Fruit fly (Drosophila melanogaster): ENCODE measurements around the gene Lgr4.

The Lgr4 gene

dm6 chrX:13159481-13159880, 29.5 kb downstream of the Lgr4 start, which contains the start of the genes Bap60 and CG12096 (continued):
- TF ChIP-seq yki (optimal IDR thresholded peaks at IDR 0.05) = no peak
- TF ChIP-seq Hsf (GFP tag; optimal IDR thresholded peaks at IDR 0.05) = peak; percentile 78
- peak; percentile 61 for TF ChIP-seq az2 (GFP tag; optimal IDR thresholded peaks at IDR 0.05)
- TF ChIP-seq CG8924 (tag; optimal IDR thresholded peaks at IDR 0.05) = peak; percentile 80
- TF ChIP-seq CG17328 (GFP tag; IDR thresholded peaks at IDR 0.05) = peak; percentile 35; the same call in 1 of the 2 replicates
- TF ChIP-seq Taf1 (GFP tag; IDR thresholded peaks at IDR 0.05) = no peak
- TF ChIP-seq Ravus (GFP tag; IDR thresholded peaks at IDR 0.05) = no peak
- TF ChIP-seq CG7987 (GFP tag; optimal IDR thresholded peaks at IDR 0.05) = peak; percentile 28
- TF ChIP-seq CG1647 (GFP tag; optimal IDR thresholded peaks at IDR 0.05) = peak; percentile 67
- no peak for TF ChIP-seq zf30C (GFP tag; optimal IDR thresholded peaks at IDR 0.05)
- peak; percentile 86 for TF ChIP-seq dm (GFP tag; optimal IDR thresholded peaks at IDR 0.05)
- no peak for TF ChIP-seq gsb (GFP tag; IDR thresholded peaks at IDR 0.05)
- TF ChIP-seq CG9437 (GFP tag; optimal IDR thresholded peaks at IDR 0.05) = peak; percentile 77
- peak; percentile 23 for TF ChIP-seq Neu2 (GFP tag; optimal IDR thresholded peaks at IDR 0.05; ENCODE audit: borderline replicate concordance)
- TF ChIP-seq CG4730 (GFP tag; IDR thresholded peaks at IDR 0.05) = no peak
- peak; percentile 26; the same call in 1 of the 2 replicates for TF ChIP-seq Atf6 (GFP tag; IDR thresholded peaks at IDR 0.05)
- no peak for TF ChIP-seq CG5953 (GFP tag; IDR thresholded peaks at IDR 0.05)
- no peak for TF ChIP-seq CG18599 (GFP tag; optimal IDR thresholded peaks at IDR 0.05)
- TF ChIP-seq grn (GFP tag; optimal IDR thresholded peaks at IDR 0.05) = no peak
- peak; percentile 98 for TF ChIP-seq Med (GFP tag)
- peak; percentile 49 for TF ChIP-seq NFAT (GFP tag; IDR thresholded peaks at IDR 0.05)
- peak; percentile 46 for TF ChIP-seq CG18764 (GFP tag; optimal IDR thresholded peaks at IDR 0.05)
- peak; percentile 38; the same call in 1 of the 3 replicates for TF ChIP-seq CG11456 (GFP tag; IDR thresholded peaks at IDR 0.05)
- TF ChIP-seq HLH54F (GFP tag; optimal IDR thresholded peaks at IDR 0.05) = peak; percentile 84
- TF ChIP-seq kni (GFP tag; optimal IDR thresholded peaks at IDR 0.05) = peak; percentile 41
- TF ChIP-seq Hey (tag; optimal IDR thresholded peaks at IDR 0.05) = no peak
- TF ChIP-seq Poxn (GFP tag; IDR thresholded peaks at IDR 0.05) = no peak
- peak; percentile 87 for TF ChIP-seq Side (GFP tag; optimal IDR thresholded peaks at IDR 0.05)
- 0 out of 2 replicates have a peak, but pooled peaks have one; percentile 15 for TF ChIP-seq Adf1 (GFP tag; IDR thresholded peaks at IDR 0.05)
- peak; percentile 86 for TF ChIP-seq gro (GFP tag; optimal IDR thresholded peaks at IDR 0.05)
- TF ChIP-seq vvl (GFP tag; IDR thresholded peaks at IDR 0.05) = peak; percentile 52; the same call in 1 of the 2 replicates
- no peak for TF ChIP-seq TFAM (GFP tag; optimal IDR thresholded peaks at IDR 0.05)
- TF ChIP-seq wdn (GFP tag; IDR thresholded peaks at IDR 0.05) = 0 out of 2 replicates have a peak, but pooled peaks have one; percentile 26
- TF ChIP-seq p53 (GFP tag; optimal IDR thresholded peaks at IDR 0.05) = peak; percentile 37
- TF ChIP-seq CG3281 (GFP tag; optimal IDR thresholded peaks at IDR 0.05) = no peak
- no peak for TF ChIP-seq wor (GFP tag; IDR thresholded peaks at IDR 0.05)
- TF ChIP-seq crol (GFP tag; IDR thresholded peaks at IDR 0.05) = no peak
- peak; percentile 82 for TF ChIP-seq CG13775 (GFP tag; optimal IDR thresholded peaks at IDR 0.05)
- TF ChIP-seq tll (GFP tag; optimal IDR thresholded peaks at IDR 0.05) = peak in 1 of 2 experiments; percentile 86
- peak; percentile 81 to 82 for TF ChIP-seq dpn (GFP tag; optimal IDR thresholded peaks at IDR 0.05)
- TF ChIP-seq nau (GFP tag; optimal IDR thresholded peaks at IDR 0.05) = no peak
- TF ChIP-seq peb (GFP tag; IDR thresholded peaks at IDR 0.05) = no peak
- peak; percentile 71 for TF ChIP-seq unpg (GFP tag; optimal IDR thresholded peaks at IDR 0.05)
- peak; percentile 62 to 65 for TF ChIP-seq chif (GFP tag; optimal IDR thresholded peaks at IDR 0.05)
- TF ChIP-seq CG17186 (GFP tag; optimal IDR thresholded peaks at IDR 0.05) = peak; percentile 68
- no peak for TF ChIP-seq CG15073 (GFP tag; optimal IDR thresholded peaks at IDR 0.05)
- TF ChIP-seq CG3838 (GFP tag; optimal IDR thresholded peaks at IDR 0.05) = no peak
- TF ChIP-seq Fer2 (tag; optimal IDR thresholded peaks at IDR 0.05) = peak; percentile 64
- TF ChIP-seq CG8944 (GFP tag; optimal IDR thresholded peaks at IDR 0.05) = peak; percentile 73
- TF ChIP-seq Bgb (GFP tag; IDR thresholded peaks at IDR 0.05; ENCODE audit: partially characterized antibody) = peak; percentile 88
- TF ChIP-seq B-H1 (GFP tag; IDR thresholded peaks at IDR 0.05) = peak; percentile 31; the same call in 1 of the 3 replicates
- no peak for TF ChIP-seq CG10321 (GFP tag; IDR thresholded peaks at IDR 0.05)

Measured in whole organism, embryonic.